Worm (Caenorhabditis elegans): Measurements from ENCODE around the gene F43C9.2.

DNA sequence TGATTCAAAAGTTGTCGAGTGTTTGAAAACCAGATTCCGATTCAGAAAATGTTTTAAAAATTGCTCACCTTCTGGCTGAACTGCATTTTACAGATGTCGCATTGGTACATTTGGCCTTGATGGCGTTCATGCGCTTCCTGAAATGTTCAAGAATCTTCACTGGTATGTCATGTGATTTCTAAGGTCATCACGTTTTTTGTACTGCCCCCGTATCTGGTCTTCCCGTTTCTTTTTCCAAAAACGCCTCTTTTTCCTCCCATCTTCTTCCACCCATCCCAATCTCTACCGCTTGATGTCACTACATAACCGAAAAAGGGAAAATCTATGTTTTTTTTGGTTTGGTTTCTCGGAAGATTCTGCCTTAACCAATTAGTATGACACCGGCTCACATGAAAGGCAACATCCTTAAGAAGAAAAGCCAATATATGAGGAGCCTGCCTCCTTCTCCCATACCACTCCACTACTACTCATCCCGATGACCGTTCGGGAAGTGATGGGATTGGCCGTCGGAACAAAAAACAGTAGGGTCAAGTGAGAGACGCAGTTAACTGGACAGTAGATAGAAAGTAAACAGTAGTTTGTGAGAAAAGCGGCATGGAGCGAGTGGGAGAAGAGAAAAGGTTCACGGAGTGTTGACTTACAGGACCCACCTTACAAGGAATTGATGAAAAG, 26.5 kb downstream of the F43C9.2 start:
- no peak for TF ChIP-seq nhr-12 (tag; optimal IDR thresholded peaks at IDR 0.05)
- no peak for TF ChIP-seq nhr-28 (tag; optimal IDR thresholded peaks at IDR 0.05)
- no peak for TF ChIP-seq unc-130 (tag; optimal IDR thresholded peaks at IDR 0.05)

All from whole organism, L1 larva.